Worm (Caenorhabditis elegans) whole organism, L4 larva: ENCODE results near the gene C49C8.3.

Source experiments
- D1046.2 ChIP-seq: fragments of 200-800 bp; sonication (Bioruptor generic); IDR thresholded peaks from 2 replicates; pipeline ENCODE4 v1.3.6; 2022; ENCODE audit warnings: missing genetic modification characterization, missing compliant biosample characterization
- F10B5.3 ChIP-seq: sonication (generic microtip); optimal IDR thresholded peaks from 2 replicates; lab custom pipeline; 2016; ENCODE audit warnings: mild to moderate bottlenecking, missing genetic modification characterization, missing compliant biosample characterization
- F44E2.7 ChIP-seq: fragments of 200-800 bp; sonication (Bioruptor generic); IDR thresholded peaks from 2 replicates; pipeline ENCODE4 v2.1.2; 2022; ENCODE audit warnings: missing genetic modification characterization, missing compliant biosample characterization
- T20F7.1 ChIP-seq: fragments of 200-800 bp; sonication (Bioruptor generic); optimal IDR thresholded peaks from 2 replicates; lab custom pipeline; 2018; ENCODE audit warnings: mild to moderate bottlenecking, missing genetic modification characterization, missing compliant biosample characterization
- Y75B8A.6 ChIP-seq: fragments of 200-800 bp; sonication (Bioruptor generic); IDR thresholded peaks from 2 replicates; pipeline ENCODE4 v1.3.6; 2022; ENCODE audit warnings: missing genetic modification reagents, missing genetic modification characterization, missing compliant biosample characterization
- ZK337.2 ChIP-seq: fragments of 200-800 bp; sonication (Bioruptor generic); IDR thresholded peaks from 2 replicates; pipeline ENCODE4 v1.3.6; 2022; ENCODE audit warnings: missing genetic modification reagents, missing genetic modification characterization, missing compliant biosample characterization
- aha-1 ChIP-seq: fragments of 150-350 bp; peaks from one replicate; lab custom pipeline; 2014; ENCODE audit warnings: missing biosample characterization, missing genetic modification characterization
- ceh-20 ChIP-seq: fragments of 200-800 bp; sonication (Bioruptor generic); IDR thresholded peaks from 2 replicates; pipeline ENCODE4 v1.3.6; 2022; ENCODE audit warnings: missing genetic modification reagents, missing genetic modification characterization, missing compliant biosample characterization
- ceh-44 ChIP-seq: fragments of 200-800 bp; sonication (Bioruptor generic); IDR thresholded peaks from 2 replicates; pipeline ENCODE4 v1.3.6; 2022; ENCODE audit warnings: missing genetic modification reagents, missing genetic modification characterization, missing compliant biosample characterization
- cey-2 ChIP-seq: sonication (generic microtip); optimal IDR thresholded peaks from 3 replicates; lab custom pipeline; 2017; ENCODE audit warnings: missing genetic modification characterization, mild to moderate bottlenecking, missing compliant biosample characterization, antibody characterized with exemption, borderline replicate concordance; ENCODE audit not compliant: insufficient read depth
- daf-16 ChIP-seq, 3 experiments: sonication (generic microtip); optimal IDR thresholded peaks; 2 replicates each; lab custom pipeline; 2016 to 2017; ENCODE audit warnings: missing genetic modification characterization in 3 of 3, missing genetic modification reagents in 3 of 3, mild to moderate bottlenecking in 2 of 3, missing compliant biosample characterization in 2 of 3, missing biosample characterization in 1 of 3, moderate library complexity in 1 of 3
- dmd-6 ChIP-seq: fragments of 200-800 bp; sonication (Bioruptor generic); IDR thresholded peaks from 2 replicates; pipeline ENCODE4 v1.3.6; 2022; ENCODE audit warnings: missing genetic modification reagents, missing genetic modification characterization, missing compliant biosample characterization
- dmd-9 ChIP-seq: fragments of 200-800 bp; sonication (Bioruptor generic); IDR thresholded peaks from 2 replicates; pipeline ENCODE4 v1.3.6; 2022; ENCODE audit warnings: missing genetic modification reagents, missing genetic modification characterization, missing compliant biosample characterization
- dpl-1 ChIP-seq: fragments of 150-350 bp; optimal IDR thresholded peaks from 2 replicates; lab custom pipeline; 2014; ENCODE audit warnings: missing biosample characterization, missing genetic modification reagents, missing genetic modification characterization
- dve-1 ChIP-seq: sonication (generic microtip); optimal IDR thresholded peaks from 2 replicates; lab custom pipeline; 2017; ENCODE audit warnings: antibody characterized with exemption, mild to moderate bottlenecking, missing genetic modification characterization, missing compliant biosample characterization; ENCODE audit not compliant: insufficient read depth
- egl-27 ChIP-seq: sonication (generic microtip); optimal IDR thresholded peaks from 3 replicates; lab custom pipeline; 2017; ENCODE audit warnings: missing biosample characterization, missing genetic modification reagents, missing genetic modification characterization
- hif-1 ChIP-seq, 2 experiments: sonication (generic microtip); optimal IDR thresholded peaks; 2 replicates each; lab custom pipeline; 2016 to 2017; ENCODE audit warnings: missing compliant biosample characterization in 2 of 2, missing genetic modification characterization in 2 of 2, missing genetic modification reagents in 2 of 2, missing genotype in 2 of 2, mild to moderate bottlenecking in 1 of 2
- hlh-30 ChIP-seq: sonication (generic microtip); optimal IDR thresholded peaks from 2 replicates; lab custom pipeline; 2017; ENCODE audit warnings: antibody characterized with exemption, mild to moderate bottlenecking, missing genetic modification characterization, missing compliant biosample characterization; ENCODE audit not compliant: insufficient read depth
- jun-1 ChIP-seq: fragments of 150-350 bp; optimal IDR thresholded peaks from 2 replicates; lab custom pipeline; 2014; ENCODE audit warnings: missing biosample characterization, missing genetic modification reagents, missing genetic modification characterization
- lin-13 ChIP-seq: fragments of 150-350 bp; optimal IDR thresholded peaks from 2 replicates; lab custom pipeline; 2014; ENCODE audit warnings: missing biosample characterization, missing genetic modification reagents, missing genetic modification characterization
- lsy-2 ChIP-seq, 2 experiments: fragments of 150-350 bp in 1 of 2; sonication (generic microtip) in 1 of 2; optimal IDR thresholded peaks; 2 replicates each; lab custom pipeline; 2014 to 2017; ENCODE audit warnings: missing biosample characterization in 2 of 2, missing genetic modification characterization in 2 of 2
- mdt-29 ChIP-seq: fragments of 200-800 bp; sonication (Bioruptor generic); IDR thresholded peaks from 2 replicates; pipeline ENCODE4 v1.3.6; 2022; ENCODE audit warnings: missing genetic modification reagents, missing genetic modification characterization, missing compliant biosample characterization
- mxl-2 ChIP-seq: fragments of 200-800 bp; sonication (Bioruptor generic); conservative IDR thresholded peaks from 2 replicates; pipeline ENCODE4 v1.3.6; 2022; ENCODE audit warnings: missing genetic modification reagents, missing genetic modification characterization, missing compliant biosample characterization
- nhr-25 ChIP-seq: sonication (generic microtip); optimal IDR thresholded peaks from 2 replicates; lab custom pipeline; 2017; ENCODE audit warnings: missing genetic modification characterization, mild to moderate bottlenecking, missing compliant biosample characterization, antibody characterized with exemption, moderate library complexity, borderline replicate concordance; ENCODE audit not compliant: insufficient read depth
- nhr-28 ChIP-seq: fragments of 150-350 bp; optimal IDR thresholded peaks from 2 replicates; lab custom pipeline; 2014; ENCODE audit warnings: missing biosample characterization, missing genetic modification characterization
- nhr-42 ChIP-seq: fragments of 200-800 bp; sonication (Bioruptor generic); IDR thresholded peaks from 2 replicates; pipeline ENCODE4 v1.3.6; 2022; ENCODE audit warnings: missing genetic modification characterization, missing compliant biosample characterization
- nhr-6 ChIP-seq: fragments of 150-350 bp; optimal IDR thresholded peaks from 2 replicates; lab custom pipeline; 2014; ENCODE audit warnings: missing biosample characterization, missing genetic modification characterization
- nhr-77 ChIP-seq: fragments of 150-350 bp; optimal IDR thresholded peaks from 2 replicates; lab custom pipeline; 2014; ENCODE audit warnings: missing biosample characterization, missing genetic modification characterization
- php-3 ChIP-seq: fragments of 200-800 bp; sonication (Bioruptor generic); IDR thresholded peaks from 2 replicates; pipeline ENCODE4 v1.3.6; 2022; ENCODE audit warnings: missing genetic modification reagents, missing genetic modification characterization, missing compliant biosample characterization
- pqm-1 ChIP-seq: sonication (generic microtip); optimal IDR thresholded peaks from 2 replicates; lab custom pipeline; 2017; ENCODE audit warnings: missing biosample characterization, missing genetic modification characterization
- saeg-2 ChIP-seq: fragments of 200-800 bp; sonication (Bioruptor generic); IDR thresholded peaks from 2 replicates; pipeline ENCODE4 v1.3.6; 2022; ENCODE audit warnings: missing genetic modification reagents, missing genetic modification characterization, missing compliant biosample characterization
- set-16 ChIP-seq: fragments of 200-800 bp; sonication (Bioruptor generic); IDR thresholded peaks from 2 replicates; pipeline ENCODE4 v1.3.6; 2022; ENCODE audit warnings: missing genetic modification reagents, missing genetic modification characterization, missing compliant biosample characterization
- snpc-4 ChIP-seq: fragments of 150-350 bp; optimal IDR thresholded peaks from 2 replicates; lab custom pipeline; 2014; ENCODE audit warnings: missing biosample characterization, missing genetic modification characterization
- tag-97 ChIP-seq: fragments of 200-800 bp; sonication (Bioruptor generic); IDR thresholded peaks from 2 replicates; pipeline ENCODE4 v1.3.6; 2022; ENCODE audit warnings: missing genetic modification characterization, missing compliant biosample characterization
- tra-1 ChIP-seq: fragments of 200-800 bp; sonication (Bioruptor generic); IDR thresholded peaks from 2 replicates; pipeline ENCODE4 v1.3.6; 2022; ENCODE audit warnings: missing genetic modification reagents, missing genetic modification characterization, missing compliant biosample characterization
- unc-130 ChIP-seq: sonication (generic microtip); optimal IDR thresholded peaks from 2 replicates; lab custom pipeline; 2016; ENCODE audit warnings: missing genetic modification reagents, missing genetic modification characterization, missing compliant biosample characterization
- unc-62 ChIP-seq, 3 experiments: fragments of 150-350 bp in 1 of 3; sonication (generic microtip); optimal IDR thresholded peaks in 2 of 3; peaks in 1 of 3; 1 replicate in 1 of 3; 2 replicates in 2 of 3; lab custom pipeline; 2014 to 2017; ENCODE audit warnings: missing biosample characterization in 3 of 3, missing genetic modification characterization in 3 of 3, missing genetic modification reagents in 3 of 3, missing genotype in 1 of 3
- zfp-3 ChIP-seq: fragments of 200-800 bp; sonication (Bioruptor generic); conservative IDR thresholded peaks from 2 replicates; pipeline ENCODE4 v1.3.6; 2022; ENCODE audit warnings: missing genetic modification reagents, missing genetic modification characterization, missing compliant biosample characterization

C49C8.3 gene

ce11 chrIV:8614680-8615079 is 29.9 kb upstream of the C49C8.3 start, which contains the start of gene cyp-33E3:
TSS of gene cyp-33E3 (plus strand) at chrIV:8614995.
- no peak for TF ChIP-seq saeg-2 (GFP tag; lab: Robert Waterston, UW)
- no peak for TF ChIP-seq daf-16 (GFP tag; optimal IDR thresholded peaks at IDR 0.05; lab: Kevin White, UChicago)
- TF ChIP-seq daf-16 (tag; optimal IDR thresholded peaks at IDR 0.05; lab: Kevin White, UChicago) = peak; percentile 41
- TF ChIP-seq snpc-4 (tag; lab: Kevin White, UChicago) = no peak
- no peak for TF ChIP-seq lin-13
- TF ChIP-seq lsy-2 (tag; optimal IDR thresholded peaks at IDR 0.05; lab: Kevin White, UChicago) = no peak
- peak; percentile 90 for TF ChIP-seq nhr-28 (tag; lab: Kevin White, UChicago)
- no peak for TF ChIP-seq zfp-3 (GFP tag; lab: Robert Waterston, UW)
- TF ChIP-seq ZK337.2 = no peak
- no peak for TF ChIP-seq tag-97 (GFP tag; lab: Robert Waterston, UW)
- peak; percentile 18 for TF ChIP-seq hlh-30 (tag; lab: Kevin White, UChicago)
- TF ChIP-seq jun-1 (tag; lab: Kevin White, UChicago) = no peak
- no peak for TF ChIP-seq F10B5.3 (tag; lab: Kevin White, UChicago)
- no peak for TF ChIP-seq nhr-25 (tag; lab: Kevin White, UChicago)
- no peak for TF ChIP-seq hif-1 (tag; optimal IDR thresholded peaks at IDR 0.05; lab: Kevin White, UChicago)
- peak; percentile 14 for TF ChIP-seq pqm-1 (tag; lab: Kevin White, UChicago)
- no peak for TF ChIP-seq tra-1
- TF ChIP-seq T20F7.1 = peak; percentile 34
- no peak for TF ChIP-seq dpl-1 (GFP tag; lab: Kevin White, UChicago)
- no peak for TF ChIP-seq nhr-6 (tag; lab: Kevin White, UChicago)
- TF ChIP-seq ceh-20 (GFP tag; lab: Robert Waterston, UW) = no peak
- no peak for TF ChIP-seq D1046.2 (GFP tag; lab: Robert Waterston, UW)
- TF ChIP-seq cey-2 (tag; lab: Kevin White, UChicago) = no peak
- TF ChIP-seq nhr-77 (tag; lab: Kevin White, UChicago) = no peak
- peak; percentile 38 for TF ChIP-seq dve-1
- TF ChIP-seq nhr-42 (GFP tag; lab: Robert Waterston, UW) = no peak
- peak; percentile 45; the same call in 1 of the 2 replicates for TF ChIP-seq dmd-6
- no peak for TF ChIP-seq unc-130
- TF ChIP-seq mxl-2 (GFP tag; lab: Robert Waterston, UW) = no peak
- TF ChIP-seq dmd-9 (GFP tag; lab: Robert Waterston, UW) = no peak
- no peak for TF ChIP-seq Y75B8A.6 (GFP tag; lab: Robert Waterston, UW)
- TF ChIP-seq egl-27 (tag; lab: Kevin White, UChicago) = no peak
- TF ChIP-seq ceh-44 = no peak
- no peak for TF ChIP-seq set-16

ce11 chrIV:8615314-8615713 is 29.2 kb upstream of the C49C8.3 start:
- no peak for TF ChIP-seq F44E2.7 (GFP tag; lab: Robert Waterston, UW)
- TF ChIP-seq php-3 (GFP tag; lab: Robert Waterston, UW) = no peak
- peak in 1 of 2 experiments; percentile 91 for TF ChIP-seq unc-62 (GFP tag; optimal IDR thresholded peaks at IDR 0.05 in 1 of 2; lab: Kevin White, UChicago)
- TF ChIP-seq unc-62 (tag; optimal IDR thresholded peaks at IDR 0.05; lab: Kevin White, UChicago) = no peak
- peak; percentile 13 for TF ChIP-seq aha-1

- TF ChIP-seq ceh-20 (GFP tag; lab: Robert Waterston, UW) = no peak
- TF ChIP-seq T20F7.1 = no peak
- no peak for TF ChIP-seq mxl-2 (GFP tag; lab: Robert Waterston, UW)
- no peak for TF ChIP-seq mdt-29 (GFP tag; lab: Robert Waterston, UW)
- TF ChIP-seq, all 104 proteins: peak for 0
These were observed 27.5 kb upstream of the C49C8.3 start, which contains the start of the genes F42A9.7 and F42A9.3 for ce11 chrIV:8617047-8617446. TSS of gene F42A9.7 (minus strand) at chrIV:8617147. TSS of gene F42A9.3 (plus strand) at chrIV:8617260.
